Fruit fly (Drosophila melanogaster): ENCODE measurements around the gene Dd.

Gene Dd

DNA sequence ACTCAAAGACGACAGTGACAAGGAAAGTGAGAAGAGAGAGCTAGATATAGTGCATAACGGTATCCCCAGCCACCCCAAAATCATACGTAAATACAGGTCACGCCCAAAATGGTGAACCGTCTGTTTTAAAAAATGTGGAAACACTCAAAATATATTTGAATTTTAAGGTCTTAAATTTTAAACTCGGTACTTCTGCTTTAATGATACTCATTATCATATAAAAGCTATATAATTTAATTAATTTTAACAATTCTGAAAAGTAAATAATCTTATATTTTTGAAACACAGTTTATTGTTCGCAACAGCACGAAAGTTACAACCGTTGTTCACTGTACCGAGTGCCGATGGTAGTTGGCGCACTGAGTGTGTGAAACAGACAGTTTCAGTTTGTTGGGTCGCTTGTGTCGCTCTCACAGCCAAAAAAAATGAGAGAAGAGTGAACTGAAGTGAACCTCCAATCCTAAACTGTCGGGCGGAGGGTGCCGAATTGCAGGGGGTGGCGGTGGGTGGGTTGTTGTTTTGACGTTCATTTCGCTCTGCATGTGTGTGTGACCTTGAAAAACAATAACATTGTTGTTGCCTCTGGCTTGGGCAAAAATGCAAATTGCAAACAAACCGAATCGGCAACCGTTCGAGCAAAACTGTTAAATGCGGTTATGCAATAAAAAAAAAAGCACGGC lies 42.6 kb upstream of the Dd start (continued):
- TF ChIP-seq Mes4 (GFP tag; optimal IDR thresholded peaks at IDR 0.05) (no peak), p53 (GFP tag; optimal IDR thresholded peaks at IDR 0.05) (no peak), chm (GFP tag; IDR thresholded peaks at IDR 0.05) (no peak; the same call in 1 of the 2 replicates), Rfx (GFP tag; IDR thresholded peaks at IDR 0.05) (peak; percentile 90), CG5180 (GFP tag; optimal IDR thresholded peaks at IDR 0.05) (peak; percentile 83), row (GFP tag; IDR thresholded peaks at IDR 0.05) (peak; percentile 97), Dek (tag; optimal IDR thresholded peaks at IDR 0.05) (peak; percentile 94), CG17912 (GFP tag; optimal IDR thresholded peaks at IDR 0.05) (no peak), Meics (GFP tag; optimal IDR thresholded peaks at IDR 0.05) (peak; percentile 95), zen2 (GFP tag; IDR thresholded peaks at IDR 0.05; ENCODE audit: partially characterized antibody) (no peak), CG3726 (GFP tag; IDR thresholded peaks at IDR 0.05) (peak; percentile 53; the same call in 1 of the 3 replicates), CG13775 (GFP tag; optimal IDR thresholded peaks at IDR 0.05) (peak; percentile 88), CG4282 (GFP tag; optimal IDR thresholded peaks at IDR 0.05) (no peak), psq (GFP tag; optimal IDR thresholded peaks at IDR 0.05) (peak; percentile 33), B-H2 (GFP tag; optimal IDR thresholded peaks at IDR 0.05) (peak; percentile 93), Hmr (GFP tag; optimal IDR thresholded peaks at IDR 0.05) (peak; percentile 96), Jarid2 (GFP tag; optimal IDR thresholded peaks at IDR 0.05) (peak; percentile 72), Hr3 (GFP tag; optimal IDR thresholded peaks at IDR 0.05) (peak; percentile 85), prd (optimal IDR thresholded peaks at IDR 0.05) (no peak), prd (GFP tag; IDR thresholded peaks at IDR 0.05) (peak; percentile 90), vvl (GFP tag; IDR thresholded peaks at IDR 0.05) (peak; percentile 88), CG4360 (GFP tag; IDR thresholded peaks at IDR 0.05) (peak; percentile 37; the same call in 1 of the 2 replicates), CG6854 (GFP tag; optimal IDR thresholded peaks at IDR 0.05) (peak; percentile 90), scrt (GFP tag; optimal IDR thresholded peaks at IDR 0.05) (peak; percentile 90), CG8924 (tag; optimal IDR thresholded peaks at IDR 0.05) (peak; percentile 96), Asciz (GFP tag; optimal IDR thresholded peaks at IDR 0.05) (peak; percentile 88), sens-2 (GFP tag; IDR thresholded peaks at IDR 0.05) (0 out of 2 replicates have a peak, but pooled peaks have one; percentile 13), cwo (GFP tag; optimal IDR thresholded peaks at IDR 0.05) (peak; percentile 91), trh (GFP tag; optimal IDR thresholded peaks at IDR 0.05) (peak; percentile 74), Antp (GFP tag; optimal IDR thresholded peaks at IDR 0.05) (peak; percentile 40), CG14965 (GFP tag; optimal IDR thresholded peaks at IDR 0.05; ENCODE audit: borderline replicate concordance) (no peak), crc (GFP tag; optimal IDR thresholded peaks at IDR 0.05) (no peak), CG5245 (GFP tag; optimal IDR thresholded peaks at IDR 0.05) (peak; percentile 61), CG10462 (GFP tag; optimal IDR thresholded peaks at IDR 0.05) (peak; percentile 78), gro (GFP tag; optimal IDR thresholded peaks at IDR 0.05) (peak; percentile 14), hbn (GFP tag; IDR thresholded peaks at IDR 0.05; ENCODE audit: partially characterized antibody) (no peak), sens (GFP tag) (peak; percentile 91), Ada2b (GFP tag; IDR thresholded peaks at IDR 0.05) (peak; percentile 90), CG12299 (tag; optimal IDR thresholded peaks at IDR 0.05) (peak; percentile 93), CG12942 (GFP tag; optimal IDR thresholded peaks at IDR 0.05) (peak; percentile 77), corto (GFP tag; optimal IDR thresholded peaks at IDR 0.05) (peak; percentile 73), sd (tag; optimal IDR thresholded peaks at IDR 0.05) (peak; percentile 77), grau (tag; optimal IDR thresholded peaks at IDR 0.05) (peak; percentile 99), CG2678 (tag; optimal IDR thresholded peaks at IDR 0.05) (peak; percentile 97), CTCF (GFP tag; optimal IDR thresholded peaks at IDR 0.05) (peak; percentile 51), CG11456 (GFP tag; IDR thresholded peaks at IDR 0.05) (peak; percentile 83), ab (GFP tag; optimal IDR thresholded peaks at IDR 0.05) (no peak), CG8281 (tag; optimal IDR thresholded peaks at IDR 0.05) (peak; percentile 77), run (tag; optimal IDR thresholded peaks at IDR 0.05) (peak; percentile 85), Aef1 (GFP tag; IDR thresholded peaks at IDR 0.05) (peak; percentile 89), Dbx (GFP tag; IDR thresholded peaks at IDR 0.05) (peak; percentile 89)

Measured in whole organism, embryonic.